Fruit fly (Drosophila melanogaster) whole organism, embryonic: ENCODE results near the gene blot.

ENCODE experiments used
- Adf1 ChIP-seq: fragments of 200-800 bp; sonication (Bioruptor generic); IDR thresholded peaks from 2 replicates; pipeline ENCODE4 v1.3.6; 2022; ENCODE audit warnings: missing biosample characterization, missing genetic modification characterization
- Atf-2 ChIP-seq: fragments of 200-800 bp; sonication (Bioruptor generic); optimal IDR thresholded peaks from 2 replicates; lab custom pipeline; 2016; ENCODE audit warnings: missing biosample characterization, missing genetic modification characterization
- BEAF-32 ChIP-seq: fragments of 200-800 bp; sonication (Bioruptor generic); optimal IDR thresholded peaks from 3 replicates; lab custom pipeline; 2017; ENCODE audit warnings: missing biosample characterization, missing genetic modification characterization, mild to moderate bottlenecking, moderate library complexity, missing genetic modification reagents
- CG11504 ChIP-seq: fragments of 200-800 bp; sonication (Bioruptor generic); optimal IDR thresholded peaks from 3 replicates; lab custom pipeline; 2019; ENCODE audit warnings: missing biosample characterization, mild to moderate bottlenecking, missing genetic modification characterization, moderate library complexity
- CG11723 ChIP-seq: fragments of 200-800 bp; sonication (Bioruptor generic); optimal IDR thresholded peaks from 2 replicates; lab custom pipeline; 2017; ENCODE audit warnings: missing biosample characterization, mild to moderate bottlenecking, missing genetic modification characterization
- CG12155 ChIP-seq: fragments of 200-800 bp; sonication (Bioruptor generic); optimal IDR thresholded peaks from 3 replicates; lab custom pipeline; 2016; ENCODE audit warnings: missing biosample characterization, missing genetic modification characterization
- CG12299 ChIP-seq: fragments of 200-800 bp; sonication (Bioruptor generic); optimal IDR thresholded peaks from 2 replicates; lab custom pipeline; 2018; ENCODE audit warnings: missing biosample characterization, mild to moderate bottlenecking, missing genetic modification characterization
- CG12391 ChIP-seq: fragments of 200-800 bp; sonication (Bioruptor generic); optimal IDR thresholded peaks from 3 replicates; lab custom pipeline; 2018; ENCODE audit warnings: missing biosample characterization, mild to moderate bottlenecking, missing genetic modification characterization, moderate library complexity
- CG12769 ChIP-seq: fragments of 200-800 bp; sonication (Bioruptor generic); optimal IDR thresholded peaks from 2 replicates; lab custom pipeline; 2019; ENCODE audit warnings: missing biosample characterization, mild to moderate bottlenecking, missing genetic modification characterization, moderate library complexity
- CG14965 ChIP-seq: fragments of 200-800 bp; sonication (Bioruptor generic); optimal IDR thresholded peaks from 2 replicates; lab custom pipeline; 2016; ENCODE audit warnings: missing biosample characterization, missing genetic modification characterization, borderline replicate concordance
- CG15011 ChIP-seq: fragments of 200-800 bp; sonication (Bioruptor generic); optimal IDR thresholded peaks from 3 replicates; lab custom pipeline; 2018; ENCODE audit warnings: missing biosample characterization, mild to moderate bottlenecking, missing genetic modification characterization
- CG17612 ChIP-seq: fragments of 200-800 bp; sonication (Bioruptor generic); IDR thresholded peaks from 2 replicates; pipeline ENCODE4 v1.3.6; 2022; ENCODE audit warnings: missing biosample characterization, missing genetic modification characterization
- CG2129 ChIP-seq: fragments of 200-800 bp; sonication (Bioruptor generic); IDR thresholded peaks from 2 replicates; pipeline ENCODE4 v1.3.6; 2022; ENCODE audit warnings: missing biosample characterization, missing genetic modification characterization; ENCODE audit not compliant: partially characterized antibody
- CG2202 ChIP-seq: fragments of 200-800 bp; sonication (Bioruptor generic); optimal IDR thresholded peaks from 2 replicates; lab custom pipeline; 2018; ENCODE audit warnings: missing biosample characterization, mild to moderate bottlenecking, missing genetic modification characterization
- CG2678 ChIP-seq: fragments of 200-800 bp; sonication (Bioruptor generic); optimal IDR thresholded peaks from 3 replicates; lab custom pipeline; 2019; ENCODE audit warnings: missing biosample characterization, mild to moderate bottlenecking, missing genetic modification characterization, moderate library complexity
- CG30431 ChIP-seq: fragments of 200-800 bp; sonication (Bioruptor generic); optimal IDR thresholded peaks from 2 replicates; lab custom pipeline; 2017; ENCODE audit warnings: missing biosample characterization, missing genetic modification characterization
- CG32767 ChIP-seq: fragments of 200-800 bp; sonication (Bioruptor generic); IDR thresholded peaks from 2 replicates; pipeline ENCODE4 v1.3.6; 2022; ENCODE audit warnings: missing biosample characterization, missing genetic modification characterization
- CG6813 ChIP-seq: fragments of 200-800 bp; sonication (Bioruptor generic); optimal IDR thresholded peaks from 2 replicates; lab custom pipeline; 2017; ENCODE audit warnings: missing biosample characterization, missing genetic modification characterization, mild to moderate bottlenecking, moderate library complexity, missing genetic modification reagents
- CG9609 ChIP-seq: fragments of 200-800 bp; sonication (Bioruptor generic); optimal IDR thresholded peaks from 3 replicates; lab custom pipeline; 2016; ENCODE audit warnings: missing biosample characterization, missing genetic modification characterization
- D19B ChIP-seq: fragments of 200-800 bp; sonication (Bioruptor generic); optimal IDR thresholded peaks from 2 replicates; lab custom pipeline; 2017; ENCODE audit warnings: missing biosample characterization, mild to moderate bottlenecking, missing genetic modification characterization
- Dip2 ChIP-seq: fragments of 200-800 bp; sonication (Bioruptor generic); IDR thresholded peaks from 2 replicates; pipeline ENCODE4 v1.3.6; 2022; ENCODE audit warnings: missing biosample characterization, missing genetic modification characterization
- E2f1 ChIP-seq: fragments of 200-800 bp; sonication (Bioruptor generic); IDR thresholded peaks from 2 replicates; pipeline ENCODE4 v1.3.6; 2022; ENCODE audit warnings: missing biosample characterization, missing genetic modification characterization
- ERR ChIP-seq: fragments of 200-800 bp; sonication (Bioruptor generic); optimal IDR thresholded peaks from 2 replicates; lab custom pipeline; 2016; ENCODE audit warnings: missing biosample characterization, missing genetic modification characterization
- Ets97D ChIP-seq: fragments of 200-800 bp; sonication (Bioruptor generic); optimal IDR thresholded peaks from 3 replicates; lab custom pipeline; 2016; ENCODE audit warnings: missing biosample characterization, missing genetic modification characterization
- Gug ChIP-seq: fragments of 200-800 bp; sonication (Bioruptor generic); IDR thresholded peaks from 4 replicates; pipeline ENCODE4 v1.3.6; 2022; ENCODE audit warnings: missing biosample characterization, missing genetic modification characterization
- H15 ChIP-seq: fragments of 200-800 bp; sonication (Bioruptor generic); IDR thresholded peaks from 3 replicates; pipeline ENCODE4 v1.3.6; 2022; ENCODE audit warnings: missing biosample characterization, missing genetic modification characterization
- HLHmδ ChIP-seq: fragments of 200-800 bp; sonication (Bioruptor generic); optimal IDR thresholded peaks from 2 replicates; lab custom pipeline; 2018; ENCODE audit warnings: missing biosample characterization, mild to moderate bottlenecking, missing genetic modification characterization, moderate library complexity
- Med ChIP-seq: fragments of 200-800 bp; sonication (Bioruptor generic); peaks from one replicate; lab custom pipeline; 2016; ENCODE audit warnings: missing biosample characterization, missing genetic modification characterization, mild to moderate bottlenecking, inconsistent platforms, moderate library complexity
- Myb ChIP-seq: fragments of 200-800 bp; sonication (Bioruptor generic); optimal IDR thresholded peaks from 2 replicates; lab custom pipeline; 2016; ENCODE audit warnings: missing biosample characterization, missing genetic modification characterization
- NK7.1 ChIP-seq: fragments of 200-800 bp; sonication (Bioruptor generic); optimal IDR thresholded peaks from 3 replicates; lab custom pipeline; 2016; ENCODE audit warnings: missing biosample characterization, missing genetic modification characterization
- Nf-YC ChIP-seq: fragments of 200-800 bp; optimal IDR thresholded peaks from 3 replicates; lab custom pipeline; 2019; ENCODE audit warnings: missing biosample characterization, mild to moderate bottlenecking, missing genetic modification characterization, moderate library complexity
- Sry-δ ChIP-seq: fragments of 200-800 bp; sonication (Bioruptor generic); optimal IDR thresholded peaks from 2 replicates; lab custom pipeline; 2016; ENCODE audit warnings: missing biosample characterization, missing genetic modification characterization
- aop ChIP-seq: fragments of 200-800 bp; sonication (Bioruptor generic); IDR thresholded peaks from 2 replicates; pipeline ENCODE4 v1.3.6; 2022; ENCODE audit warnings: missing biosample characterization, missing genetic modification characterization
- bowl ChIP-seq: fragments of 200-800 bp; sonication (Bioruptor generic); IDR thresholded peaks from 2 replicates; pipeline ENCODE4 v1.3.6; 2022; ENCODE audit warnings: missing biosample characterization, missing genetic modification characterization
- corto ChIP-seq: fragments of 200-800 bp; sonication (Bioruptor generic); optimal IDR thresholded peaks from 2 replicates; lab custom pipeline; 2016; ENCODE audit warnings: missing biosample characterization, mild to moderate bottlenecking, missing genetic modification characterization, moderate library complexity
- croc ChIP-seq: fragments of 200-800 bp; sonication (Bioruptor generic); conservative IDR thresholded peaks from 3 replicates; pipeline ENCODE4 v1.3.6; 2022; ENCODE audit warnings: missing biosample characterization, missing genetic modification characterization
- grn ChIP-seq: fragments of 200-800 bp; sonication (Bioruptor generic); optimal IDR thresholded peaks from 3 replicates; lab custom pipeline; 2017; ENCODE audit warnings: missing biosample characterization, missing genetic modification characterization
- gsb-n ChIP-seq: fragments of 200-800 bp; sonication (Bioruptor generic); optimal IDR thresholded peaks from 3 replicates; lab custom pipeline; 2018; ENCODE audit warnings: missing biosample characterization, mild to moderate bottlenecking, missing genetic modification characterization
- h ChIP-seq: fragments of >200 bp; optimal IDR thresholded peaks from 2 replicates; lab custom pipeline; 2017
- ham ChIP-seq: fragments of 200-800 bp; sonication (Bioruptor generic); IDR thresholded peaks from 2 replicates; pipeline ENCODE4 v1.3.6; 2022; ENCODE audit warnings: missing biosample characterization, missing genetic modification characterization
- ken ChIP-seq: fragments of 200-800 bp; sonication (Bioruptor generic); IDR thresholded peaks from 3 replicates; pipeline ENCODE4 v1.3.6; 2022; ENCODE audit warnings: missing biosample characterization, missing genetic modification characterization
- kni ChIP-seq: fragments of 200-800 bp; sonication (Bioruptor generic); optimal IDR thresholded peaks from 3 replicates; lab custom pipeline; 2017; ENCODE audit warnings: mild to moderate bottlenecking, missing biosample characterization, missing genetic modification reagents, missing genetic modification characterization
- mirr ChIP-seq: fragments of 200-800 bp; sonication (Bioruptor generic); optimal IDR thresholded peaks from 3 replicates; lab custom pipeline; 2018; ENCODE audit warnings: missing biosample characterization, mild to moderate bottlenecking, missing genetic modification characterization
- pan ChIP-seq, 4 experiments: fragments of >200 bp in 3 of 4; fragments of 200-800 bp in 1 of 4; sonication (Bioruptor generic) in 1 of 4; optimal IDR thresholded peaks in 3 of 4; IDR thresholded peaks in 1 of 4; 2 replicates each; pipeline versions ENCODE4 v1.3.6 to Lab custom; 2017 to 2022; ENCODE audit warnings: missing biosample characterization in 2 of 4, missing genetic modification characterization in 2 of 4, mixed read lengths in 1 of 4
- pho ChIP-seq: fragments of 200-800 bp; sonication (Bioruptor generic); optimal IDR thresholded peaks from 2 replicates; lab custom pipeline; 2016; ENCODE audit warnings: missing biosample characterization, missing genetic modification characterization
- scrt ChIP-seq: fragments of 200-800 bp; sonication (Bioruptor generic); optimal IDR thresholded peaks from 2 replicates; lab custom pipeline; 2018; ENCODE audit warnings: missing biosample characterization, mild to moderate bottlenecking, missing genetic modification characterization, moderate library complexity
- sug ChIP-seq: fragments of 200-800 bp; optimal IDR thresholded peaks from 2 replicates; lab custom pipeline; 2019; ENCODE audit warnings: missing biosample characterization, mild to moderate bottlenecking, missing genetic modification characterization, moderate library complexity
- toy ChIP-seq: fragments of 200-800 bp; sonication (Bioruptor generic); IDR thresholded peaks from 2 replicates; pipeline ENCODE4 v1.3.6; 2022; ENCODE audit warnings: missing biosample characterization, missing genetic modification characterization
- usp ChIP-seq: fragments of >200 bp; optimal IDR thresholded peaks from 2 replicates; lab custom pipeline; 2017; ENCODE audit warnings: missing biosample characterization, missing genetic modification characterization
- wor ChIP-seq: fragments of 200-800 bp; sonication (Bioruptor generic); IDR thresholded peaks from 2 replicates; pipeline ENCODE4 v1.3.6; 2022; ENCODE audit warnings: missing biosample characterization, missing genetic modification characterization

The blot gene

DNA sequence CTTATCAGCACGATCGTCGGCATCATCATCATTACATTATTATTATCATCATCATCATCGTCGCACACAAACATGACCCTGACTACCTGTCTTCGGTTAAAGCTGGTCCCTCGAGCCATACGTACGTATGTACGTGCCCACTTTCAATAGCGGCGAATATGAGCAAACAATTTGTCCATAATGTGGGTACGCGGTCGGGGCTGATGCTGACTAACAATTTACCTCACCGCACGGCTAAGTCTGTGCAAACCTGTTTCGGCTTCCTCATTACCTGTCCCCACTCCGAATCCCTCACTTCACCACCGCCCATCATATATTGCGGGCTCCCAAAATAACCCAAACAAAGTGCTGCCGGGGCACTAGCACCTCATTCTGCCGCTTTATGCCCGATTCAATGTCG lies 9.1 kb upstream of the blot start (continued):
- no peak for TF ChIP-seq Gug (GFP tag; lab: Robert Waterston, UW)
- no peak for TF ChIP-seq wor (GFP tag; lab: Robert Waterston, UW)
- peak; percentile 67 for TF ChIP-seq mirr (GFP tag; lab: Kevin White, UChicago)
- TF ChIP-seq CG2202 = no peak
- no peak for TF ChIP-seq pan (optimal IDR thresholded peaks at IDR 0.05; lab: Kevin White, UChicago)
- TF ChIP-seq pan (GFP tag; optimal IDR thresholded peaks at IDR 0.05 in 1 of 2, IDR thresholded peaks at IDR 0.05 in 1 of 2) = no peak
- TF ChIP-seq CG12769 (tag; lab: Kevin White, UChicago) = peak; percentile 95

DNA sequence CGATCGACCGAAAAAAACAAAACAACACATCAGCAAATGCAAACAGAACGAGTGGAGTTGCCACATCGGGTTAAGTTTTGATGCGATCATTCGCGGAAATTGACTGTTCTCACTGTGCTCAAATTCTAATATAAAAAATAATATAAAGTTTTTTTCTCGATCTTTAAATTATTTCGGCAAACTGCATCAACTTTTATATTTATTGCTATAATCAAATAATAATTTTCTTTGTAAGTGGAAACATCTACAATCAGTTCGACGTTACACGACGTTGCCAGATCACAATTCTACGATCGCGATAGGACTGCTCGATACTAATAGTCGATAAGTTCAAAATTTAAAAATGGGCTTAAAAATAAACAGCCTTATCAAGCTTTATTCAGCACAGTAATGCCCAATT lies 7.5 kb upstream of the blot start, which contains the start of gene Gorab:
Gene Gorab (minus strand): TSS at position 58 of the 400 bp plus-strand sequence.
- peak; percentile 74 for TF ChIP-seq sug (tag; lab: Kevin White, UChicago)
- TF ChIP-seq CG2129 (GFP tag; lab: Robert Waterston, UW) = no peak
- 0 out of 2 replicates have a peak, but pooled peaks have one; percentile 45 for TF ChIP-seq ham (GFP tag; lab: Robert Waterston, UW)
- TF ChIP-seq Nf-YC (tag; lab: Kevin White, UChicago) = peak; percentile 67
- TF ChIP-seq croc (GFP tag; lab: Robert Waterston, UW) = peak; percentile 86
- peak; percentile 82 for TF ChIP-seq Ets97D (GFP tag; lab: Kevin White, UChicago)
- peak; percentile 32 for TF ChIP-seq scrt (GFP tag; lab: Kevin White, UChicago)
- peak; percentile 87 for TF ChIP-seq ken (GFP tag; lab: Robert Waterston, UW)
- TF ChIP-seq CG6813 (GFP tag; lab: Kevin White, UChicago) = no peak
- peak; percentile 87 for TF ChIP-seq CG30431 (GFP tag; lab: Kevin White, UChicago)
- TF ChIP-seq D19B (GFP tag; lab: Kevin White, UChicago) = peak; percentile 67
- peak; percentile 79 for TF ChIP-seq pho (GFP tag; lab: Kevin White, UChicago)
- no peak for TF ChIP-seq h
- peak; percentile 63 for TF ChIP-seq CG11723 (GFP tag; lab: Kevin White, UChicago)
- no peak for TF ChIP-seq HLHmδ (GFP tag; lab: Kevin White, UChicago)
- TF ChIP-seq CG2678 (tag; lab: Kevin White, UChicago) = peak; percentile 85
- peak; percentile 96 for TF ChIP-seq E2f1 (GFP tag; lab: Robert Waterston, UW)
- TF ChIP-seq Med (GFP tag; lab: Kevin White, UChicago) = peak; percentile 95
- peak; percentile 80 for TF ChIP-seq Myb
- peak; percentile 77 for TF ChIP-seq grn (GFP tag; lab: Kevin White, UChicago)
- TF ChIP-seq gsb-n (tag; lab: Kevin White, UChicago) = peak; percentile 52
- peak; percentile 77 for TF ChIP-seq Atf-2 (GFP tag; lab: Kevin White, UChicago)
- TF ChIP-seq H15 = peak; percentile 91
- TF ChIP-seq CG11504 (tag; lab: Kevin White, UChicago) = peak; percentile 87
- TF ChIP-seq Dip2 (GFP tag; lab: Robert Waterston, UW) = peak; percentile 63; the same call in 1 of the 2 replicates
- peak; percentile 77 for TF ChIP-seq CG9609 (GFP tag; lab: Kevin White, UChicago)
- TF ChIP-seq NK7.1 = peak; percentile 40
- peak; percentile 83 for TF ChIP-seq CG17612
- peak; percentile 32 for TF ChIP-seq ERR (GFP tag; lab: Kevin White, UChicago)
- TF ChIP-seq usp = no peak
- TF ChIP-seq CG15011 (GFP tag; lab: Kevin White, UChicago) = peak; percentile 60
- TF ChIP-seq CG12391 (tag; lab: Kevin White, UChicago) = peak; percentile 95
- peak; percentile 83 for TF ChIP-seq bowl (GFP tag; lab: Robert Waterston, UW)
- TF ChIP-seq CG14965 (GFP tag; lab: Kevin White, UChicago) = no peak
- TF ChIP-seq kni = peak; percentile 5
- TF ChIP-seq aop (GFP tag; lab: Robert Waterston, UW) = peak; percentile 78
- TF ChIP-seq toy (GFP tag; lab: Robert Waterston, UW) = peak; percentile 90
- peak; percentile 26 for TF ChIP-seq CG12299
- TF ChIP-seq CG12155 (GFP tag; lab: Kevin White, UChicago) = peak; percentile 90
- peak; percentile 81 for TF ChIP-seq corto (GFP tag; lab: Kevin White, UChicago)
- TF ChIP-seq BEAF-32 (GFP tag; lab: Kevin White, UChicago) = peak; percentile 76
- TF ChIP-seq CG32767 (GFP tag; lab: Robert Waterston, UW) = peak; percentile 89
- peak; percentile 74 for TF ChIP-seq Adf1 (GFP tag; lab: Robert Waterston, UW)
- peak; percentile 61 for TF ChIP-seq Sry-δ (GFP tag; lab: Kevin White, UChicago)
